Worm (Caenorhabditis elegans): ENCODE data around the gene lsy-2.

Gene lsy-2

DNA sequence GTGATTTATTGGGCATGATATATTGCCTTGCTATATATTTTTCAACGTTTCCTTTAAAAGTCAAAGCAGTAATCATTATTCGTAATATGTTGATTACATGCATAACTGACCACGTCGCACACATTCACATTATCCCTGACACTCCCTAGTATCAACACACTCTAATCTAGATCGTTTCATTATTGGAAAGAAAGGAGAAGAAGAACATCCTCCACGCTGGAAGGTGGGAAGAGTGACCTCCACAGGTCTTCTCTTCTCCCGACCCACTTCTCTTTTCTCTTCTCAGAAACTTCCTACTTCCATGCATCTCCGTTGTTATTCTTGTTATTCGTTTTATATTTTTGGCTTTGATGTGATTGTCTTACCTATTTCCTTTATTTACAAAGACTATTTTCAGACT lies 15.4 kb upstream of the lsy-2 start, which contains the start of gene txdc-12.2:
Gene txdc-12.2 (plus strand): TSS at position 396 of the 400 bp plus-strand sequence.
- TF ChIP-seq ztf-11 (tag; optimal IDR thresholded peaks at IDR 0.05): no peak
- no peak for TF ChIP-seq mdl-1 (tag; optimal IDR thresholded peaks at IDR 0.05)
- no peak for TF ChIP-seq fos-1 (tag; optimal IDR thresholded peaks at IDR 0.05)
- no peak for TF ChIP-seq egl-27 (tag; optimal IDR thresholded peaks at IDR 0.05)
- TF ChIP-seq aly-2 (tag; optimal IDR thresholded peaks at IDR 0.05): no peak
- TF ChIP-seq nhr-28 (tag; optimal IDR thresholded peaks at IDR 0.05): no peak
- TF ChIP-seq jun-1 (tag; optimal IDR thresholded peaks at IDR 0.05): no peak
- TF ChIP-seq nhr-25 (tag; optimal IDR thresholded peaks at IDR 0.05): peak; percentile 59
- no peak for TF ChIP-seq eor-1 (tag; optimal IDR thresholded peaks at IDR 0.05)
- TF ChIP-seq nhr-23 (tag; optimal IDR thresholded peaks at IDR 0.05): peak; percentile 87
- TF ChIP-seq elt-1 (tag; optimal IDR thresholded peaks at IDR 0.05): no peak
- no peak for TF ChIP-seq nfya-1 (tag; optimal IDR thresholded peaks at IDR 0.05; ENCODE audit: insufficient read depth)
- no peak for TF ChIP-seq ama-1 (optimal IDR thresholded peaks at IDR 0.05)
- no peak for TF ChIP-seq lsy-12 (tag; optimal IDR thresholded peaks at IDR 0.05)
- TF ChIP-seq nhr-77 (tag; optimal IDR thresholded peaks at IDR 0.05): no peak
- no peak for TF ChIP-seq nhr-76 (tag; optimal IDR thresholded peaks at IDR 0.05)
- no peak for TF ChIP-seq nhr-67 (tag; optimal IDR thresholded peaks at IDR 0.05)
- TF ChIP-seq elt-3 (tag; optimal IDR thresholded peaks at IDR 0.05): no peak
- peak; percentile 20 for TF ChIP-seq egl-5 (tag; optimal IDR thresholded peaks at IDR 0.05)
- no peak for TF ChIP-seq zag-1 (tag; optimal IDR thresholded peaks at IDR 0.05)
- no peak for TF ChIP-seq tbx-2 (tag; optimal IDR thresholded peaks at IDR 0.05)

DNA sequence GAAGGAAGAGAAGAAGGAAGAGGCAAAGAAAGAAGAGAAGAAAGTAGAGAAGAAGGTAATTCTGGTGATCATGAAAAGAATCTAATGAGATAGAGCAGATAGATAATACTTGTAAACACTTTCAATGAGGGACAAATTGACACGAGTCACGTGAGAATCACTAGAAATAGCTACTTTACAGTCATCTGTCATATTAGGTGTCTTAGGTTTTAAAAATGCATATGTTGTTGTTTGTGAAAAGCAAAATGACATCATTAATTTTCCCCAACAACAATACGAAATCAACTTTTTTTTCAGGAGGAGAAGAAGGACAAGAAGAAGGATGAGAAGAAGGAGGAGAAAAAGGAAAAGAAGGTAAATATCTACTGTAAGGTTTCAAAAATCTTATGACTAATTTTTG lies 14.3 kb upstream of the lsy-2 start:
- TF ChIP-seq unc-39 (tag; optimal IDR thresholded peaks at IDR 0.05) (no peak), nhr-43 (tag; optimal IDR thresholded peaks at IDR 0.05; ENCODE audit: poor library complexity, severe bottlenecking) (no peak), elt-1 (tag; optimal IDR thresholded peaks at IDR 0.05) (peak; percentile 20)

DNA sequence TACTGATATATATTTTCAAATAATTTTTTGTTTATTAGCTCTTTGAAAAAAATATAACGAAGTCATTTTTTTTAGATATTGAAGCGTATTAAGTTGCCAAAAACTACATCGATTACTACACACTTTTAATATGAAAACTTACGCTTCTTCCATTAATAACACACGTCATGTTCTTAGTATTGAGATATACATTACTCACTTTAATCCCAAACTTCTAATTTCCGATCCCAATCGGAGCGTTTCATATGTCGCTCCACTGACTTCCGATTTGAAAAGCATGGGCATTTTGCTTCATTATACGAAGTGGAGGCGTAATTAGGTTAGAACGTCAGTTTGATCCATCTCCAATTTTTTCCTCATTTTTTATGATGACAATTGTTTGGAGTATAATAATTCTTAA lies 10.7 kb upstream of the lsy-2 start:
- TF ChIP-seq mdl-1 (tag; optimal IDR thresholded peaks at IDR 0.05) (no peak), nfya-1 (tag; optimal IDR thresholded peaks at IDR 0.05; ENCODE audit: insufficient read depth) (no peak), nhr-12 (tag; optimal IDR thresholded peaks at IDR 0.05) (no peak), ceh-28 (tag; optimal IDR thresholded peaks at IDR 0.05) (no peak), ceh-9 (tag; optimal IDR thresholded peaks at IDR 0.05) (no peak), elt-1 (tag; optimal IDR thresholded peaks at IDR 0.05) (no peak), sea-2 (GFP tag; optimal IDR thresholded peaks at IDR 0.05) (no peak), unc-39 (tag; optimal IDR thresholded peaks at IDR 0.05) (no peak)

DNA sequence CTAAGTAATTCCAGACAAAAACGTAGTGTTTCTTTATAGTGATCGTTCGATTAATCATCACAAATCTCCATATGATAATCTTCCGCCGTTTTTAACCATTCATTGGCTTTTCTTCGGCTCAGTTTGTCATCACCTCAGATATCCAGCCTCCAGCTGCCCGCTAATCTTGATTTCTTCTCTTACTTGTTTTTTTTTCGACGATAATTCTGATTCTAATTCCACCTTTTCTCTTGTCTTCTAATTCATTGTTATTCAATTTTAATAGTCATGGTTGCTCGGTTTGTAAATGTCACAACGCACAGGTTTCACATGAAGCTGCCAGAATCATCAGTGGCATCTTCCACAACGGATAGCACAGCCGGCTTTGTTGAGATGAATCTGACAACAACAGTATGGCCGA lies 10.0 kb upstream of the lsy-2 start, which contains the start of gene F49H12.4:
Gene F49H12.4 (plus strand): TSS at position 301 of the 400 bp plus-strand sequence.
- TF ChIP-seq ceh-28 (tag; optimal IDR thresholded peaks at IDR 0.05) (no peak), snpc-4 (tag; optimal IDR thresholded peaks at IDR 0.05) (no peak), elt-3 (tag; optimal IDR thresholded peaks at IDR 0.05) (no peak), jun-1 (tag; optimal IDR thresholded peaks at IDR 0.05) (no peak)

DNA sequence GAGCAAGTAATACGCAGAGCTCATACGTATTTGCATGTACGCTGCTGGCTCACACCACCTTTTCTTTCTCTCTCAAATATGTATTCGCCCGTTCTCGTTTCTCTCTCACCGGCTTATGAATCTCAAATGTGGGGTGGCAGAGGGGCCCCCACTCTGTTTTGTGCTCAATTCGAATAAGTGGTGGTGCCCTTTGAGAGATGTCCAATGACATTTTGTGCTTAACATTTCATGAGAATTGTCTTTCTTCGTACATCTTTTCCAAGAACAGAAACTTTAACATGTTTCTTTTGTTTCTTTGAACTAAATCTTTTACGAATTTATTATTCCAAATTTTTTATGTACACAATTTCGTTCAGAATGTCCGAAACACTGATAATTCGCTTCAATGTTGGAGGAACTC lies 5.5 kb upstream of the lsy-2 start, which contains the start of gene F49H12.3:
Gene F49H12.3 (plus strand): TSS at position 357 of the 400 bp plus-strand sequence.
- TF ChIP-seq elt-1 (tag; optimal IDR thresholded peaks at IDR 0.05): no peak
- no peak for TF ChIP-seq nhr-12 (tag; optimal IDR thresholded peaks at IDR 0.05)
- TF ChIP-seq ceh-9 (tag; optimal IDR thresholded peaks at IDR 0.05): no peak
- TF ChIP-seq jun-1 (tag; optimal IDR thresholded peaks at IDR 0.05): no peak
- TF ChIP-seq nhr-43 (tag; optimal IDR thresholded peaks at IDR 0.05; ENCODE audit: poor library complexity, severe bottlenecking): no peak
- TF ChIP-seq sea-2 (GFP tag; optimal IDR thresholded peaks at IDR 0.05): no peak
- TF ChIP-seq fkh-2 (tag; optimal IDR thresholded peaks at IDR 0.05): no peak
- TF ChIP-seq lin-39 (tag; optimal IDR thresholded peaks at IDR 0.05): no peak
- TF ChIP-seq aly-2 (tag; optimal IDR thresholded peaks at IDR 0.05): no peak
- no peak for TF ChIP-seq ceh-28 (tag; optimal IDR thresholded peaks at IDR 0.05)
- no peak for TF ChIP-seq lin-15B (tag; optimal IDR thresholded peaks at IDR 0.05)
- no peak for TF ChIP-seq nhr-67 (tag; optimal IDR thresholded peaks at IDR 0.05)
- TF ChIP-seq R02D3.7 (tag; optimal IDR thresholded peaks at IDR 0.05): no peak

DNA sequence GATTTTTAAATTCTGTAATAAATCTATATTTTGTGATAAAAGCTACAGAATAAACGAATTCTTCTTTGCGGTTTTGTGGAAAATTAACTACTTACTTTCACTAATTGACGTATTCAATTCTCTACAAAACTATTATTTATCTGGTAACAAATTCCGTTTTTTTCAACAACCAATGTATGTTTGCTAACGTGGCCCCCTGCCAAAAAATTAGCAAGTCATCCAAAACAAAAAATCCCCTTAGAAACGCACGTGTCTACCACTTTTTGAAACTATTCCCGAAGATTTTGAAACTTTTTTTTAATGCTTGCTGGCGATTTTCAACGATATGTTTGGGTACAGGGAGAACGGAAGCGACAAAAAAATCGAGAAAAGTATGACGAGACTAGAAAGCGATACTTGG lies 4.5 kb upstream of the lsy-2 start, which contains the start of gene F49H12.2:
Gene F49H12.2 (plus strand): TSS at position 301 of the 400 bp plus-strand sequence.
- TF ChIP-seq skn-1 (tag; optimal IDR thresholded peaks at IDR 0.05) (no peak), daf-12 (tag; optimal IDR thresholded peaks at IDR 0.05) (no peak), eor-1 (tag; optimal IDR thresholded peaks at IDR 0.05) (no peak), lin-15B (tag; optimal IDR thresholded peaks at IDR 0.05) (no peak), ZK546.5 (tag; optimal IDR thresholded peaks at IDR 0.05) (no peak), ceh-16 (tag; optimal IDR thresholded peaks at IDR 0.05) (no peak), fkh-2 (tag; optimal IDR thresholded peaks at IDR 0.05) (no peak)
